Fruit fly (Drosophila melanogaster): Measurements from ENCODE around the gene CG13029.

The CG13029 gene

dm6 chr3L:16881097-16881496, 20.7 kb downstream of the CG13029 start:
- no peak for TF ChIP-seq dac (GFP tag; optimal IDR thresholded peaks at IDR 0.05)
- no peak for TF ChIP-seq CG9139 (GFP tag; optimal IDR thresholded peaks at IDR 0.05)
- TF ChIP-seq cyc (GFP tag; optimal IDR thresholded peaks at IDR 0.05) = no peak
- no peak for TF ChIP-seq Sox15 (GFP tag; optimal IDR thresholded peaks at IDR 0.05)
- TF ChIP-seq dsx (GFP tag; optimal IDR thresholded peaks at IDR 0.05; ENCODE audit: poor library complexity, severe bottlenecking) = no peak
- no peak for TF ChIP-seq lz (GFP tag; optimal IDR thresholded peaks at IDR 0.05)
- no peak for TF ChIP-seq svp (GFP tag)
- TF ChIP-seq achi (GFP tag; optimal IDR thresholded peaks at IDR 0.05) = no peak
- TF ChIP-seq Smox (GFP tag; optimal IDR thresholded peaks at IDR 0.05) = no peak
- TF ChIP-seq fkh (GFP tag; optimal IDR thresholded peaks at IDR 0.05) = no peak
- TF ChIP-seq CG11762 (GFP tag; optimal IDR thresholded peaks at IDR 0.05; ENCODE audit: insufficient read depth) = no peak
- TF ChIP-seq CG34406 (GFP tag; optimal IDR thresholded peaks at IDR 0.05) = no peak
- no peak for TF ChIP-seq acj6 (GFP tag; optimal IDR thresholded peaks at IDR 0.05)
- peak; percentile 7 for TF ChIP-seq CG6276 (GFP tag; optimal IDR thresholded peaks at IDR 0.05)
- TF ChIP-seq Eip93F (GFP tag; optimal IDR thresholded peaks at IDR 0.05) = no peak
- TF ChIP-seq CG6854 (GFP tag; optimal IDR thresholded peaks at IDR 0.05) = no peak
- no peak for TF ChIP-seq CG7368 (GFP tag; optimal IDR thresholded peaks at IDR 0.05)
- peak; percentile 44 for TF ChIP-seq CG32006 (GFP tag; optimal IDR thresholded peaks at IDR 0.05)
- no peak for TF ChIP-seq Gug (GFP tag; IDR thresholded peaks at IDR 0.05)
- TF ChIP-seq eg (GFP tag; IDR thresholded peaks at IDR 0.05) = 0 out of 3 replicates have a peak, but pooled peaks have one; percentile 29
- no peak for TF ChIP-seq CG16779 (tag; optimal IDR thresholded peaks at IDR 0.05)
- TF ChIP-seq CG1621 (tag; optimal IDR thresholded peaks at IDR 0.05) = no peak
- TF ChIP-seq Eip78C (GFP tag) = peak; percentile 5
- no peak for TF ChIP-seq CG6163 (GFP tag; IDR thresholded peaks at IDR 0.05)
- TF ChIP-seq ss (GFP tag; optimal IDR thresholded peaks at IDR 0.05) = no peak
- no peak for TF ChIP-seq esn (GFP tag; optimal IDR thresholded peaks at IDR 0.05)
- no peak for TF ChIP-seq salr (GFP tag; optimal IDR thresholded peaks at IDR 0.05)
- no peak for TF ChIP-seq CG8119 (GFP tag; IDR thresholded peaks at IDR 0.05)
- TF ChIP-seq CG6792 (GFP tag; optimal IDR thresholded peaks at IDR 0.05) = no peak

dm6 chr3L:16884037-16884436, 23.6 kb downstream of the CG13029 start:
- TF ChIP-seq CG8319 (GFP tag; optimal IDR thresholded peaks at IDR 0.05) (no peak), Hr38 (GFP tag; optimal IDR thresholded peaks at IDR 0.05) (no peak), CG10631 (GFP tag; optimal IDR thresholded peaks at IDR 0.05) (no peak), CG1621 (tag; optimal IDR thresholded peaks at IDR 0.05) (no peak), Sox15 (GFP tag; optimal IDR thresholded peaks at IDR 0.05) (no peak), CG6854 (GFP tag; optimal IDR thresholded peaks at IDR 0.05) (no peak), CG6163 (GFP tag; IDR thresholded peaks at IDR 0.05) (no peak), lz (GFP tag; optimal IDR thresholded peaks at IDR 0.05) (no peak), Met (GFP tag; optimal IDR thresholded peaks at IDR 0.05) (peak; percentile 10), CG32006 (GFP tag; optimal IDR thresholded peaks at IDR 0.05) (no peak), CG11762 (GFP tag; optimal IDR thresholded peaks at IDR 0.05; ENCODE audit: insufficient read depth) (no peak), vri (GFP tag; optimal IDR thresholded peaks at IDR 0.05) (peak; percentile 5), Sox14 (GFP tag; optimal IDR thresholded peaks at IDR 0.05) (no peak), CG9139 (GFP tag; optimal IDR thresholded peaks at IDR 0.05) (no peak), pdm3 (GFP tag; optimal IDR thresholded peaks at IDR 0.05) (peak; percentile 32), dsx (GFP tag; optimal IDR thresholded peaks at IDR 0.05; ENCODE audit: poor library complexity, severe bottlenecking) (peak; percentile 54), Eip78C (GFP tag) (peak; percentile 27), esn (GFP tag; optimal IDR thresholded peaks at IDR 0.05) (peak; percentile 17), Hr4 (GFP tag; optimal IDR thresholded peaks at IDR 0.05) (no peak), Lpt (GFP tag; optimal IDR thresholded peaks at IDR 0.05) (no peak), Hr39 (GFP tag; optimal IDR thresholded peaks at IDR 0.05) (no peak)

- TF ChIP-seq Hr38 (GFP tag; optimal IDR thresholded peaks at IDR 0.05) (no peak), svp (GFP tag) (no peak), CG7368 (GFP tag; optimal IDR thresholded peaks at IDR 0.05) (no peak), Eip93F (GFP tag; optimal IDR thresholded peaks at IDR 0.05) (no peak), CG11902 (GFP tag; optimal IDR thresholded peaks at IDR 0.05) (no peak), Eip78C (GFP tag) (no peak), CG6792 (GFP tag; optimal IDR thresholded peaks at IDR 0.05) (no peak), topi (GFP tag; optimal IDR thresholded peaks at IDR 0.05) (no peak), fkh (GFP tag; optimal IDR thresholded peaks at IDR 0.05) (no peak), dsx (GFP tag; optimal IDR thresholded peaks at IDR 0.05; ENCODE audit: poor library complexity, severe bottlenecking) (no peak), Eip75B (GFP tag; optimal IDR thresholded peaks at IDR 0.05) (no peak), CG11762 (GFP tag; optimal IDR thresholded peaks at IDR 0.05; ENCODE audit: insufficient read depth) (no peak), Met (GFP tag; optimal IDR thresholded peaks at IDR 0.05) (no peak), CG6276 (GFP tag; optimal IDR thresholded peaks at IDR 0.05) (peak; percentile 12), CG10669 (GFP tag; optimal IDR thresholded peaks at IDR 0.05) (no peak), dac (GFP tag; optimal IDR thresholded peaks at IDR 0.05) (no peak), ss (GFP tag; optimal IDR thresholded peaks at IDR 0.05) (no peak), CG34406 (GFP tag; optimal IDR thresholded peaks at IDR 0.05) (no peak), CG32006 (GFP tag; optimal IDR thresholded peaks at IDR 0.05) (peak; percentile 18), Hr4 (GFP tag; optimal IDR thresholded peaks at IDR 0.05) (peak; percentile 19), Ets21C (GFP tag; optimal IDR thresholded peaks at IDR 0.05) (no peak), Sox102F (GFP tag; optimal IDR thresholded peaks at IDR 0.05) (no peak), Hr39 (GFP tag; optimal IDR thresholded peaks at IDR 0.05) (no peak), CG3919 (GFP tag; optimal IDR thresholded peaks at IDR 0.05) (no peak)
Observed at dm6 chr3L:16885042-16885441, 24.6 kb downstream of the CG13029 start.
